Worm (Caenorhabditis elegans): ENCODE data around the gene srx-125.

- TF ChIP-seq ceh-83 (GFP tag; optimal IDR thresholded peaks at IDR 0.05) (no peak), snpc-4 (tag; optimal IDR thresholded peaks at IDR 0.05) (no peak)
Observed at ce11 chrV:13333386-13334180, 33.5 kb upstream of the srx-125 start, which contains the start of gene nhr-168.
